Fruit fly (Drosophila melanogaster) whole organism, embryonic: ENCODE data around the gene Spec2.

ENCODE experiments used
- CG18764 ChIP-seq: fragments of 200-800 bp; sonication (Bioruptor generic); optimal IDR thresholded peaks from 3 replicates; lab custom pipeline; 2016; ENCODE audit warnings: missing biosample characterization, missing genetic modification characterization
- CG30431 ChIP-seq: fragments of 200-800 bp; sonication (Bioruptor generic); optimal IDR thresholded peaks from 2 replicates; lab custom pipeline; 2017; ENCODE audit warnings: missing biosample characterization, missing genetic modification characterization
- CG8478 ChIP-seq: fragments of >200 bp; optimal IDR thresholded peaks from 2 replicates; lab custom pipeline; 2018
- h ChIP-seq: fragments of >200 bp; optimal IDR thresholded peaks from 2 replicates; lab custom pipeline; 2017

dm6 chr3R:5610656-5611055 is 13.3 kb downstream of the Spec2 start:
- TF ChIP-seq CG8478 (lab: Kevin White, UChicago) (no peak), h (lab: Kevin White, UChicago) (no peak), CG18764 (GFP tag; lab: Kevin White, UChicago) (no peak), CG30431 (no peak)
